Worm (Caenorhabditis elegans): Measurements from ENCODE around the gene gst-17.

- TF ChIP-seq W03F9.2 (tag; optimal IDR thresholded peaks at IDR 0.05) (no peak), him-1 (tag; optimal IDR thresholded peaks at IDR 0.05) (no peak)
These were observed at the start of gene gst-17, which contains the start of gene gst-18 for ce11 chrII:13630690-13631089.
